Worm (Caenorhabditis elegans) whole organism, mixed stage, embryonic: ENCODE measurements around the gene F02E8.4.

Source experiments
- bed-3 ChIP-seq: fragments of 200-800 bp; sonication (Bioruptor generic); optimal IDR thresholded peaks from 3 replicates; lab custom pipeline; 2018; ENCODE audit warnings: mild to moderate bottlenecking, missing genetic modification characterization, moderate library complexity, missing compliant biosample characterization
- ceh-39 ChIP-seq: fragments of 150-350 bp; optimal IDR thresholded peaks from 2 replicates; lab custom pipeline; 2014; ENCODE audit warnings: missing biosample characterization, missing genetic modification characterization
- ceh-43 ChIP-seq: fragments of 200-800 bp; sonication (Bioruptor generic); optimal IDR thresholded peaks from 2 replicates; lab custom pipeline; 2018; ENCODE audit warnings: mild to moderate bottlenecking, missing genetic modification characterization, moderate library complexity, missing compliant biosample characterization
- ces-1 ChIP-seq: fragments of 150-350 bp; optimal IDR thresholded peaks from 2 replicates; lab custom pipeline; 2014; ENCODE audit warnings: missing biosample characterization, missing genetic modification reagents, missing genetic modification characterization
- cnd-1 ChIP-seq: fragments of 200-800 bp; sonication (Bioruptor generic); optimal IDR thresholded peaks from 2 replicates; lab custom pipeline; 2018; ENCODE audit warnings: mild to moderate bottlenecking, missing genetic modification characterization, missing compliant biosample characterization
- ham-2 ChIP-seq: fragments of 200-800 bp; sonication (Bioruptor generic); optimal IDR thresholded peaks from 2 replicates; lab custom pipeline; 2018; ENCODE audit warnings: mild to moderate bottlenecking, missing genetic modification characterization, missing compliant biosample characterization
- lsy-2 ChIP-seq: fragments of 150-350 bp; optimal IDR thresholded peaks from 2 replicates; lab custom pipeline; 2014; ENCODE audit warnings: missing biosample characterization, missing genetic modification characterization
- mep-1 ChIP-seq: fragments of 150-350 bp; optimal IDR thresholded peaks from 2 replicates; lab custom pipeline; 2017; ENCODE audit warnings: missing biosample characterization, missing genetic modification reagents, missing genetic modification characterization, inconsistent platforms
- mls-2 ChIP-seq: sonication (generic microtip); optimal IDR thresholded peaks from 2 replicates; lab custom pipeline; 2016; ENCODE audit warnings: mild to moderate bottlenecking, missing genetic modification characterization, moderate library complexity, missing compliant biosample characterization
- nhr-2 ChIP-seq: fragments of 150-350 bp; optimal IDR thresholded peaks from 2 replicates; lab custom pipeline; 2014; ENCODE audit warnings: missing biosample characterization, missing genetic modification characterization
- nhr-237 ChIP-seq: fragments of 150-350 bp; optimal IDR thresholded peaks from 2 replicates; lab custom pipeline; 2014; ENCODE audit warnings: missing biosample characterization, missing genetic modification characterization
- nhr-76 ChIP-seq: sonication (generic microtip); optimal IDR thresholded peaks from 2 replicates; lab custom pipeline; 2017; ENCODE audit warnings: missing biosample characterization, missing genetic modification characterization
- pha-4 ChIP-seq: fragments of 150-350 bp; optimal IDR thresholded peaks from 2 replicates; lab custom pipeline; 2018; ENCODE audit warnings: missing biosample characterization, missing genetic modification reagents, missing genetic modification characterization
- snpc-4 ChIP-seq: fragments of 150-350 bp; optimal IDR thresholded peaks from 2 replicates; lab custom pipeline; 2014; ENCODE audit warnings: missing biosample characterization, missing genetic modification characterization
- sptf-1 ChIP-seq: sonication (generic microtip); optimal IDR thresholded peaks from 2 replicates; lab custom pipeline; 2017; ENCODE audit warnings: mild to moderate bottlenecking, missing genetic modification characterization, moderate library complexity, missing compliant biosample characterization
- unc-120 ChIP-seq: sonication (generic microtip); optimal IDR thresholded peaks from 2 replicates; lab custom pipeline; 2017; ENCODE audit warnings: missing genetic modification characterization, missing compliant biosample characterization; ENCODE audit not compliant: poor library complexity, severe bottlenecking

The F02E8.4 gene

ce11 chrX:4502039-4502438 is 48.1 kb downstream of the F02E8.4 start:
- TF ChIP-seq mep-1, result no peak
- TF ChIP-seq snpc-4 (tag; lab: Kevin White, UChicago), result no peak
- TF ChIP-seq nhr-76 (tag; lab: Kevin White, UChicago), result no peak
- TF ChIP-seq cnd-1 (tag; lab: Kevin White, UChicago), result no peak
- TF ChIP-seq unc-120 (tag; lab: Kevin White, UChicago), result no peak
- TF ChIP-seq mls-2, result no peak
- no peak for TF ChIP-seq lsy-2 (tag; lab: Kevin White, UChicago)
- no peak for TF ChIP-seq nhr-237 (tag; lab: Kevin White, UChicago)

- TF ChIP-seq ceh-39 (peak; percentile 39), nhr-2 (tag; lab: Kevin White, UChicago) (peak; percentile 26), ceh-43 (GFP tag; lab: Kevin White, UChicago) (no peak), pha-4 (tag; lab: Kevin White, UChicago) (peak; percentile 1)
These were observed 49.3 kb downstream of the F02E8.4 start for ce11 chrX:4503259-4503658.

- TF ChIP-seq sptf-1 (tag; lab: Kevin White, UChicago) (peak; percentile 41), ham-2 (no peak), ces-1 (peak; percentile 70), ceh-43 (GFP tag; lab: Kevin White, UChicago) (no peak), mls-2 (peak; percentile 9), bed-3 (GFP tag; lab: Kevin White, UChicago) (no peak)
These were observed 50.3 kb downstream of the F02E8.4 start, which contains the start of gene dgk-2 for ce11 chrX:4504108-4504668. TSS of gene dgk-2 (minus strand) at chrX:4504388.
